Worm (Caenorhabditis elegans): ENCODE measurements around the gene K02A6.3.

K02A6.3 gene

DNA sequence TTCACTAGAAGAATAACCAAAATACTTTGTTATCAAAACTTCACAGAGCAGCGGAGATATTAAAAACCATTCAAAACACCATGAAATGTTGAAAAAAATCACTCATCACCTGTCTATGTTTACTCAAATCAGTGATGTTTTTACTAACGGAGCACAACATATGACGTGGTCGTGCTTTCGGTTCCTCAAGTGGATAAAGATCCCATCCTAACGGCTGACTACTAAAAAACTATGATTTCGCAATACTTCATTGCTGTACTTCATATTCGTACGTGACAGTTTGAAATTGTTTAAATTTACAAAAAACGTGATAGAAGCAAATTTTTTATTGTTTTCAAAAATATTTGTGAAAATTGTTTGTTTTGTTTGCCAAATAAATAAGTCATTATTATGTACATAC lies 26.0 kb upstream of the K02A6.3 start:
- TF ChIP-seq aly-2 (tag; optimal IDR thresholded peaks at IDR 0.05) (no peak), skn-1 (tag; optimal IDR thresholded peaks at IDR 0.05) (no peak), unc-86 (tag; optimal IDR thresholded peaks at IDR 0.05) (no peak), zip-4 (GFP tag; optimal IDR thresholded peaks at IDR 0.05) (peak; percentile 62), efl-1 (optimal IDR thresholded peaks at IDR 0.05) (no peak), efl-1 (GFP tag; optimal IDR thresholded peaks at IDR 0.05 in 1 of 2) (peak in 1 of 2 experiments; percentile 20), sup-37 (GFP tag; optimal IDR thresholded peaks at IDR 0.05) (no peak), pqm-1 (tag; optimal IDR thresholded peaks at IDR 0.05) (no peak)

DNA sequence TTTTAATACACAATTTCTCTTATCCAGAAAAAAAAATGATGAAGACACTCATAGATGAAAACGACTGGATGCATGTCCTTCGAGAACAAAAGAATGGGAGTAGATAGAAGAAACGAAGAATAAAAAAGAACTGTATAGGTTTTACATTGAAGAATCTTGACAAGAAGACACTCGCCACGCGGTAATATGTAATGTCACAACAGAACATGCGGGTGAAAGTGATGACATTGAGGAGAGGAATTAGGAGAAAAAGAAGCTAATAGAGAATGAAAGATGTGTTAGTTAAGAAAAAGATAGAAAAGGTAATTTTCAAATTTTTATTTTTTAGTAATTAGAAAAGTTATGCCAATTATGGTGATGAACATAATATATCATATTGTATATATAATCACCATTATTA lies 23.7 kb upstream of the K02A6.3 start:
- TF ChIP-seq nhr-84 (tag; optimal IDR thresholded peaks at IDR 0.05) (no peak), elt-2 (tag; optimal IDR thresholded peaks at IDR 0.05) (no peak), efl-1 (optimal IDR thresholded peaks at IDR 0.05) (no peak), efl-1 (GFP tag; optimal IDR thresholded peaks at IDR 0.05 in 1 of 2) (peak in 1 of 2 experiments; percentile 90), fos-1 (tag; optimal IDR thresholded peaks at IDR 0.05) (no peak), lin-14 (GFP tag; optimal IDR thresholded peaks at IDR 0.05) (peak; percentile 67), nhr-85 (tag) (peak; percentile 85), zip-4 (GFP tag; optimal IDR thresholded peaks at IDR 0.05) (no peak), lir-3 (tag; optimal IDR thresholded peaks at IDR 0.05; ENCODE audit: poor library complexity) (no peak), pqm-1 (tag; optimal IDR thresholded peaks at IDR 0.05) (no peak), ets-5 (GFP tag; IDR thresholded peaks at IDR 0.05) (no peak), blmp-1 (tag; optimal IDR thresholded peaks at IDR 0.05) (peak; percentile 95), elt-3 (tag; optimal IDR thresholded peaks at IDR 0.05) (peak in 1 of 6 experiments; percentile 70), lin-13 (GFP tag; optimal IDR thresholded peaks at IDR 0.05) (no peak), fkh-4 (tag; optimal IDR thresholded peaks at IDR 0.05; ENCODE audit: borderline replicate concordance) (no peak), Y116A8C.19 (tag; optimal IDR thresholded peaks at IDR 0.05; ENCODE audit: borderline replicate concordance) (no peak), nhr-20 (tag; optimal IDR thresholded peaks at IDR 0.05) (no peak), jun-1 (tag; optimal IDR thresholded peaks at IDR 0.05) (no peak), mab-9 (GFP tag; IDR thresholded peaks at IDR 0.05) (no peak), efl-3 (GFP tag; optimal IDR thresholded peaks at IDR 0.05) (no peak), swsn-7 (tag; optimal IDR thresholded peaks at IDR 0.05) (no peak), unc-62 (GFP tag; optimal IDR thresholded peaks at IDR 0.05) (no peak), skn-1 (tag; optimal IDR thresholded peaks at IDR 0.05) (peak; percentile 42), ces-1 (GFP tag; optimal IDR thresholded peaks at IDR 0.05) (no peak), nhr-237 (tag; optimal IDR thresholded peaks at IDR 0.05) (no peak), fkh-10 (GFP tag; optimal IDR thresholded peaks at IDR 0.05) (no peak), xbp-1 (tag; optimal IDR thresholded peaks at IDR 0.05) (no peak), unc-86 (tag; optimal IDR thresholded peaks at IDR 0.05) (no peak), unc-98 (GFP tag; IDR thresholded peaks at IDR 0.05) (no peak)

DNA sequence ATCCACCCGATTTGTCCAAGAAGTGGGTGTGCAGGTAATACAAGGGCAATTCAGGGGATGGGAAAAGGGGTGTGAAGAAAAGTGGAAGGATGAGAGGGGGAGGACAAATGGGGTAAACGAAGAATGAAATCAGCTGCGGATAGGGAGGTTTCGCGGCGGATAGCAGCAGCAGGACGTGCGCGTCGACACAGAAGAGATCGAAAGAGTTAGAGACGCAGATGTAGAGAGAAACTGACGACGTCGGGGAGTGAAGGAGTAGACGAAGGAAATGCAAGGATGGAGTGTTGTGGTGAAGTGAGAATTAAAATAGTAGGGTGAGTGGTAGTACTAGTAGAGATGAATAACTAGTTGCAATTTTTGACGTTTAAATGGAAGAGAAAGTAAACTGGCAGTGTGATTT lies 20.6 kb upstream of the K02A6.3 start, which contains the start of gene M60.6:
Gene M60.6 (minus strand): TSS at position 166 of the 400 bp plus-strand sequence.
- TF ChIP-seq lir-3 (tag; optimal IDR thresholded peaks at IDR 0.05; ENCODE audit: poor library complexity) (no peak), xbp-1 (tag; optimal IDR thresholded peaks at IDR 0.05) (peak; percentile 28), ztf-4 (tag; optimal IDR thresholded peaks at IDR 0.05) (no peak), ceh-88 (GFP tag; IDR thresholded peaks at IDR 0.05) (no peak), pag-3 (tag; optimal IDR thresholded peaks at IDR 0.05; ENCODE audit: borderline replicate concordance, insufficient read depth) (no peak), nhr-85 (tag) (peak; percentile 87), hlh-4 (tag; optimal IDR thresholded peaks at IDR 0.05) (no peak), pqm-1 (tag; optimal IDR thresholded peaks at IDR 0.05) (no peak), dsc-1 (tag; optimal IDR thresholded peaks at IDR 0.05) (no peak), aly-2 (tag; optimal IDR thresholded peaks at IDR 0.05) (no peak), nhr-47 (tag; optimal IDR thresholded peaks at IDR 0.05) (peak; percentile 60), skn-1 (tag; optimal IDR thresholded peaks at IDR 0.05) (peak; percentile 7), ama-1 (optimal IDR thresholded peaks at IDR 0.05) (no peak), lin-13 (GFP tag; optimal IDR thresholded peaks at IDR 0.05) (no peak), Y116A8C.19 (tag; optimal IDR thresholded peaks at IDR 0.05; ENCODE audit: borderline replicate concordance) (no peak), efl-3 (GFP tag; optimal IDR thresholded peaks at IDR 0.05) (no peak), hpl-2 (GFP tag; optimal IDR thresholded peaks at IDR 0.05) (no peak), pax-3 (tag; optimal IDR thresholded peaks at IDR 0.05) (no peak), ets-5 (GFP tag; IDR thresholded peaks at IDR 0.05) (no peak), unc-130 (tag; optimal IDR thresholded peaks at IDR 0.05) (no peak), egl-13 (tag; optimal IDR thresholded peaks at IDR 0.05) (peak; percentile 32), lsy-2 (tag; optimal IDR thresholded peaks at IDR 0.05) (peak in 1 of 2 experiments; percentile 42), tbx-2 (tag; optimal IDR thresholded peaks at IDR 0.05) (peak; percentile 15), unc-98 (GFP tag; IDR thresholded peaks at IDR 0.05) (no peak), sox-4 (tag; optimal IDR thresholded peaks at IDR 0.05) (peak; percentile 29), jun-1 (tag; optimal IDR thresholded peaks at IDR 0.05) (no peak), tlp-1 (tag; optimal IDR thresholded peaks at IDR 0.05) (no peak), nhr-12 (tag; optimal IDR thresholded peaks at IDR 0.05) (no peak), nhr-90 (tag; optimal IDR thresholded peaks at IDR 0.05; ENCODE audit: poor library complexity) (peak; percentile 27), mdl-1 (tag; optimal IDR thresholded peaks at IDR 0.05) (peak in 1 of 2 experiments; percentile 30)

All from whole organism, L1 larva.